Fruit fly (Drosophila melanogaster) whole organism, pupa: Measurements from ENCODE around the gene CG46313.

ENCODE experiments used
- CG14655 ChIP-seq: fragments of 200-800 bp; sonication (Bioruptor generic); optimal IDR thresholded peaks from 3 replicates; lab custom pipeline; 2017; ENCODE audit warnings: mild to moderate bottlenecking, missing biosample characterization, missing genetic modification reagents, missing genetic modification characterization
- CG17806 ChIP-seq: fragments of 200-800 bp; sonication (Bioruptor generic); optimal IDR thresholded peaks from 2 replicates; lab custom pipeline; 2018; ENCODE audit warnings: missing biosample characterization, mild to moderate bottlenecking, missing genetic modification characterization, moderate library complexity
- CG34367 ChIP-seq: fragments of 200-800 bp; sonication (Bioruptor generic); optimal IDR thresholded peaks from 2 replicates; lab custom pipeline; 2018; ENCODE audit warnings: missing biosample characterization, mild to moderate bottlenecking, missing genetic modification characterization
- CG4496 ChIP-seq: fragments of 200-800 bp; sonication (Bioruptor generic); IDR thresholded peaks from 3 replicates; pipeline ENCODE4 v1.3.6; 2022; ENCODE audit warnings: missing biosample characterization, missing genetic modification characterization
- D1 ChIP-seq: fragments of 200-800 bp; sonication (Bioruptor generic); optimal IDR thresholded peaks from 2 replicates; lab custom pipeline; 2018; ENCODE audit warnings: missing biosample characterization, mild to moderate bottlenecking, missing genetic modification characterization, moderate library complexity
- Ets98B ChIP-seq: fragments of 200-800 bp; sonication (Bioruptor generic); IDR thresholded peaks from 2 replicates; pipeline ENCODE4 v1.3.6; 2022; ENCODE audit warnings: missing biosample characterization, missing genetic modification characterization
- Snoo ChIP-seq: fragments of 200-800 bp; sonication (Bioruptor generic); optimal IDR thresholded peaks from 3 replicates; lab custom pipeline; 2017; ENCODE audit warnings: missing biosample characterization, mild to moderate bottlenecking, missing genetic modification characterization, inconsistent platforms
- fd96Ca ChIP-seq: fragments of 200-800 bp; sonication (Bioruptor generic); IDR thresholded peaks from 3 replicates; pipeline ENCODE4 v1.3.6; 2022; ENCODE audit warnings: missing biosample characterization, missing genetic modification characterization

DNA sequence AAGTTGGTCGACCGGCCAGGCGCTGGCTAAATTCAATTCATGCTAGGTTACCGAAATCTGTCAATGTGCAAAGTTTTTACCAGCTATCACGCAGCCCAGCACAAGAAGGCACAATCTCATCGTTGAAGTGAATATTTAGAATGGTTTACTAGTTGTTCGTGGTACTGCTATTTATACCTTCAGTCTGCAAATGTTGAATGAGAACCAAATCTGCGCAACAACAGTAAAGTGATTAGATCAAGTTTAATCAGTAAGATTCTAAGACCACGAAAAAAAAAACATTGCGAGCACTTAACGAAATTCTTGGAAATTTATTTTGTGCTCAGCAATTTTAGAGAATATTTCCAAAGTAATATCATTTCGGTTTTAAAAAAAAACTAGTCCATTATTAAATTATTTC, 27.0 kb downstream of the CG46313 start, which contains the start of gene CG6296:
- no peak for TF ChIP-seq Snoo (tag; lab: Kevin White, UChicago)
- TF ChIP-seq CG17806: no peak
- TF ChIP-seq CG14655 (GFP tag; lab: Kevin White, UChicago): no peak
- no peak for TF ChIP-seq D1 (tag; lab: Kevin White, UChicago)
- TF ChIP-seq CG4496 (GFP tag; lab: Robert Waterston, UW): no peak
- no peak for TF ChIP-seq CG34367 (tag; lab: Kevin White, UChicago)
- no peak for TF ChIP-seq fd96Ca (GFP tag; lab: Robert Waterston, UW)
- TF ChIP-seq Ets98B (GFP tag; lab: Robert Waterston, UW): no peak
